Worm (Caenorhabditis elegans) whole organism, L3 larva: ENCODE measurements around the gene srh-250.

Experiments
- R02D3.7 ChIP-seq: fragments of 150-350 bp; optimal IDR thresholded peaks from 2 replicates; lab custom pipeline; 2014; ENCODE audit warnings: missing biosample characterization, missing genetic modification characterization
- aly-2 ChIP-seq: fragments of 150-350 bp; optimal IDR thresholded peaks from 2 replicates; lab custom pipeline; 2014; ENCODE audit warnings: missing biosample characterization, missing genetic modification characterization
- ama-1 ChIP-seq: fragments of 150-350 bp; optimal IDR thresholded peaks from 2 replicates; lab custom pipeline; 2018
- ceh-16 ChIP-seq: sonication (generic microtip); optimal IDR thresholded peaks from 2 replicates; lab custom pipeline; 2017; ENCODE audit warnings: missing biosample characterization, missing genetic modification characterization
- ceh-28 ChIP-seq: fragments of 150-350 bp; optimal IDR thresholded peaks from 2 replicates; lab custom pipeline; 2014; ENCODE audit warnings: missing biosample characterization, missing genetic modification reagents, missing genetic modification characterization
- ceh-9 ChIP-seq: sonication (generic microtip); optimal IDR thresholded peaks from 2 replicates; lab custom pipeline; 2018; ENCODE audit warnings: missing biosample characterization, missing genetic modification characterization
- egl-5 ChIP-seq: fragments of 150-350 bp; optimal IDR thresholded peaks from 2 replicates; lab custom pipeline; 2017; ENCODE audit warnings: missing biosample characterization, missing genetic modification reagents, missing genetic modification characterization, inconsistent platforms
- elt-1 ChIP-seq: fragments of 150-350 bp; optimal IDR thresholded peaks from 2 replicates; lab custom pipeline; 2014; ENCODE audit warnings: missing biosample characterization, missing genetic modification characterization
- elt-2 ChIP-seq: sonication (generic microtip); optimal IDR thresholded peaks from 2 replicates; lab custom pipeline; 2016; ENCODE audit warnings: missing genetic modification reagents, mild to moderate bottlenecking, missing genetic modification characterization, missing compliant biosample characterization
- elt-3 ChIP-seq, 3 experiments: fragments of 150-350 bp in 1 of 3; sonication (generic microtip) in 2 of 3; optimal IDR thresholded peaks; 2 replicates in 2 of 3; 4 replicates in 1 of 3; lab custom pipeline; 2014 to 2017; ENCODE audit warnings: missing biosample characterization in 3 of 3, missing genetic modification characterization in 3 of 3
- fkh-2 ChIP-seq: fragments of 150-350 bp; optimal IDR thresholded peaks from 2 replicates; lab custom pipeline; 2014; ENCODE audit warnings: missing biosample characterization, missing genetic modification reagents, missing genetic modification characterization
- fos-1 ChIP-seq: fragments of 150-350 bp; optimal IDR thresholded peaks from 2 replicates; lab custom pipeline; 2014; ENCODE audit warnings: missing biosample characterization, missing genetic modification characterization
- lin-39 ChIP-seq: fragments of 150-350 bp; optimal IDR thresholded peaks from 2 replicates; lab custom pipeline; 2018; ENCODE audit warnings: missing biosample characterization, missing genetic modification reagents, missing genetic modification characterization
- lsy-12 ChIP-seq: sonication (generic microtip); optimal IDR thresholded peaks from 2 replicates; lab custom pipeline; 2016; ENCODE audit warnings: mild to moderate bottlenecking, missing genetic modification characterization, missing compliant biosample characterization
- mdl-1 ChIP-seq: fragments of 150-350 bp; optimal IDR thresholded peaks from 2 replicates; lab custom pipeline; 2014; ENCODE audit warnings: missing biosample characterization, missing genetic modification characterization
- mml-1 ChIP-seq: fragments of 150-350 bp; sonication (generic microtip); optimal IDR thresholded peaks from 3 replicates; lab custom pipeline; 2014; ENCODE audit warnings: missing biosample characterization, missing genetic modification characterization
- nfya-1 ChIP-seq: sonication (generic microtip); optimal IDR thresholded peaks from 2 replicates; lab custom pipeline; 2017; ENCODE audit warnings: missing genetic modification characterization, mild to moderate bottlenecking, missing compliant biosample characterization, antibody characterized with exemption, moderate library complexity; ENCODE audit not compliant: insufficient read depth
- nhr-237 ChIP-seq: fragments of 150-350 bp; optimal IDR thresholded peaks from 2 replicates; lab custom pipeline; 2014; ENCODE audit warnings: missing biosample characterization, missing genetic modification characterization
- nhr-25 ChIP-seq: sonication (generic microtip); optimal IDR thresholded peaks from 2 replicates; lab custom pipeline; 2017; ENCODE audit warnings: missing biosample characterization, missing genetic modification characterization
- nhr-43 ChIP-seq: sonication (generic microtip); optimal IDR thresholded peaks from 2 replicates; lab custom pipeline; 2016; ENCODE audit warnings: mild to moderate bottlenecking, missing genetic modification characterization, missing compliant biosample characterization; ENCODE audit not compliant: poor library complexity, severe bottlenecking
- nhr-76 ChIP-seq: fragments of 150-350 bp; sonication (generic microtip); optimal IDR thresholded peaks from 5 replicates; lab custom pipeline; 2014; ENCODE audit warnings: missing biosample characterization, missing genetic modification characterization
- nhr-77 ChIP-seq: fragments of 150-350 bp; optimal IDR thresholded peaks from 2 replicates; lab custom pipeline; 2014; ENCODE audit warnings: missing biosample characterization, missing genetic modification characterization
- pqm-1 ChIP-seq: fragments of 150-350 bp; optimal IDR thresholded peaks from 2 replicates; lab custom pipeline; 2017; ENCODE audit warnings: missing biosample characterization, missing genetic modification characterization, inconsistent platforms
- sea-2 ChIP-seq: fragments of 150-350 bp; sonication (generic microtip); optimal IDR thresholded peaks from 4 replicates; lab custom pipeline; 2014; ENCODE audit warnings: missing biosample characterization, missing genetic modification reagents, missing genetic modification characterization
- skn-1 ChIP-seq: fragments of 150-350 bp; optimal IDR thresholded peaks from 2 replicates; lab custom pipeline; 2014; ENCODE audit warnings: missing biosample characterization, missing genetic modification characterization
- snpc-4 ChIP-seq: fragments of 150-350 bp; optimal IDR thresholded peaks from 2 replicates; lab custom pipeline; 2014; ENCODE audit warnings: missing biosample characterization, missing genetic modification characterization
- unc-39 ChIP-seq: sonication (generic microtip); optimal IDR thresholded peaks from 4 replicates; lab custom pipeline; 2017; ENCODE audit warnings: missing biosample characterization, missing genetic modification characterization
- unc-62 ChIP-seq: fragments of 150-350 bp; sonication (generic microtip); optimal IDR thresholded peaks from 4 replicates; lab custom pipeline; 2014; ENCODE audit warnings: missing biosample characterization, missing genetic modification reagents, missing genetic modification characterization
- ztf-11 ChIP-seq: fragments of 150-350 bp; optimal IDR thresholded peaks from 2 replicates; lab custom pipeline; 2014; ENCODE audit warnings: missing biosample characterization, missing genetic modification characterization
- ztf-4 ChIP-seq: fragments of 150-350 bp; optimal IDR thresholded peaks from 2 replicates; lab custom pipeline; 2014; ENCODE audit warnings: missing biosample characterization, missing genetic modification characterization

Gene srh-250

DNA sequence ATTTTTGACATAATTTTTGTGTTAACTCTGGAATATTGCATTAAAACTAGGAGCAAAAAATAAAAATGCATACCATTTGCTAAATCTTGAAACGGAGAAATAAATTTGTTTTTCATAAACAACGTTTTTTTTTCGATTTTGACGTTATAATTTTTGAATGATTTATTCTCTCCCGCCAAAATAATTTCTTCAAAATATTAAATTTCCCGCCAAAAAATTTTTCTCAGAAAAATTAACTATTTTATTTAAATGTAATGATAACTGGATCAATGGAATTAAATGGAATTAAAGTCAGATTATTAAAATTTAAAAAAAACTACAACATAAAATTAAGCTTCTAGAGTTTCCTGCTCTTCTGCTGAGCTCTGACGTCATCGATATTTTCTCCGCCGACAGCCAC lies 1.3 kb upstream of the srh-250 start, which contains the start of gene nep-3:
nep-3 (minus strand) TSS at position 101 of the 400 bp plus-strand sequence.
- no peak for TF ChIP-seq mml-1 (tag; lab: Kevin White, UChicago)
- no peak for TF ChIP-seq R02D3.7 (tag; lab: Kevin White, UChicago)
- no peak for TF ChIP-seq pqm-1
- TF ChIP-seq lsy-12 (tag; lab: Kevin White, UChicago) = no peak
- TF ChIP-seq elt-1 = no peak
- no peak for TF ChIP-seq nhr-43 (tag; lab: Kevin White, UChicago)
- no peak for TF ChIP-seq ceh-16
- no peak for TF ChIP-seq ztf-11 (tag; lab: Kevin White, UChicago)
- no peak for TF ChIP-seq aly-2 (tag; lab: Kevin White, UChicago)

DNA sequence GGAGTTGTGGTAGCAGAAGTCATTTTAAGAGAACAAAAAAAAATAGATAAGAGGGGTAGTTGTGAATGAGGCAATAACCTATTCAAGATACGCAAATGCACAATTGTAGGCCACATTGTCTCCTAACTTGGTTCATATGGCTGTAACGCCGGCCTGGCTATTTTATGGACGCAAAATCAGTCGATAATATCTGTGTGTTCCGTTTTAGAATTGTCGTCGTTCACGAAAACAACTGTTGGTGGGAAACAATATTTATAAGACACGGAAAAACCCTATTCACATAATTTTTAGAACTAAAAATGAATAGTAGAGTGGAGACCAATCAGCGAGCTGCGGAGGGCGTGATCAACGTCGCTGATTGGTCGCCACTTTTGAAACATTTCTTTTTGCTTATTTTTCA lies 556 bp upstream of the srh-250 start, which contains the start of gene sdz-7:
sdz-7 (minus strand) TSS at position 101 of the 400 bp plus-strand sequence.
- TF ChIP-seq pqm-1 = no peak
- TF ChIP-seq lin-39 (tag; lab: Kevin White, UChicago) = no peak
- no peak for TF ChIP-seq ceh-28 (tag; lab: Kevin White, UChicago)
- TF ChIP-seq unc-62 (GFP tag; lab: Kevin White, UChicago) = no peak
- TF ChIP-seq sea-2 (GFP tag; lab: Kevin White, UChicago) = no peak
- no peak for TF ChIP-seq unc-39 (tag; lab: Kevin White, UChicago)
- TF ChIP-seq egl-5 = no peak
- TF ChIP-seq skn-1 (tag; lab: Kevin White, UChicago) = no peak
- TF ChIP-seq ama-1 = no peak
- TF ChIP-seq, all 47 proteins: peak for 0

DNA sequence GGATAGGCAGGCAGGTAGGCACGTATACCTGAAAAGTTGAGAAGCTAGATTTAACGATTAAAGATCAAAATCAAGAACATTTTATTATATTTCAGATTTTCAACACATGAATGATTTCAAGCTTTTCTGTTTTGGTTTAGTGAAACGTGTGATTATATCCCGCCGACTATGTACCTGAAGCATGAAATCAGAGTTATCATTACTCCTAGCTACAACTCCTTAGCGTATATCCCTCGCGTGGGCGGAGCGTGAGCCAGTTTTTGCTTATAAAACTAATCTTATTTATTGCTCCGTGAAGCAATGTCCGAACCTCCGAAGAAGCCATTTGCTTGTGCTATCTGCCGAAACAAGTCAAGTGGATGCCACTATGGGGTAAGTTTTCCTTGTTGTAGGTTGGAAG lies 1.5 kb downstream of the srh-250 start, which contains the start of gene nhr-166:
nhr-166 (plus strand) TSS at position 301 of the 400 bp plus-strand sequence.
- TF ChIP-seq skn-1 (tag; lab: Kevin White, UChicago) (no peak), nhr-77 (tag; lab: Kevin White, UChicago) (no peak), R02D3.7 (tag; lab: Kevin White, UChicago) (no peak), ceh-9 (tag; lab: Kevin White, UChicago) (no peak), mml-1 (tag; lab: Kevin White, UChicago) (no peak), egl-5 (no peak), lsy-12 (tag; lab: Kevin White, UChicago) (no peak), elt-2 (no peak), nhr-76 (tag; lab: Kevin White, UChicago) (no peak), elt-3 (tag; optimal IDR thresholded peaks at IDR 0.05; lab: Kevin White, UChicago) (no peak), ceh-28 (tag; lab: Kevin White, UChicago) (no peak), nhr-25 (tag; lab: Kevin White, UChicago) (no peak), ama-1 (no peak), sea-2 (GFP tag; lab: Kevin White, UChicago) (no peak)
- TF ChIP-seq, all 47 proteins: peak for 0

DNA sequence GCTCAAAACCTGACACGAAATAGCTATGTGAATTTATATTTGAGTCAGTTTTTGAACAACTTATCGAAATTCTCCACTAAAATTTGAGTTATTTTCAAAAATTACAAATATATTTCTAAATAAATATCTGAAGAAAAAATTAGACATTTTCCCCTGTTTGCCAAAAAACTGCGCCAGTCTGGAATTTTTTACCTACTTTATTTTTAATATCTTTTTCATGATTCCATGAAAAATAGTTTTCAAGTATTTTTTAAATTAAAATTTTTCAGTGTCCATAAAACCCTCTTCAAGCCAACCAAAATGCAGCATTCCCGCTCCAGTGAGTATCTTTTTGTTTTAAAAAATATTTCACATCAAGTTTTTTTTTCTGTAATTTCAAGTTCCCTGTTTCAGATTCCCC lies 12.7 kb downstream of the srh-250 start, which contains the start of gene F53C3.8:
F53C3.8 (plus strand) TSS at position 301 of the 400 bp plus-strand sequence.
- no peak for TF ChIP-seq ceh-9 (tag; lab: Kevin White, UChicago)

DNA sequence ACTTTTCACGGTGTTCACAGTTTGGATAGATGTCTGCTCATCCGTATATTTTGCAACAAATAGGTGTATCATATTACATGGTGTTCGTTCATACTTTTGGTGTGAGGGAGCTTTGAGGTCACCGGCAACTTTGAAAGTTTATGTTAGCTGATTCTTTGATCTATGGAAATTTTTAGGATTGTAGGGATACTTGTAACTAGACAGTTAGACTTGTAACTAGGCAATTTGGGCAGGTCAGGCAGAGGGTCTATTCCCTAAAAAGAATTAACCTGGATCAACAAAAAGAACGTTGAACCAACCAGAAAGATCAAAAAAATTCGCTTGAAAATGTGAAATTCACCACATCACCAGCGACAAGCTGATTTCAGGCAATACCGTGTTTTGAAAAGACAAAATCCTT lies 15.5 kb downstream of the srh-250 start:
- no peak for TF ChIP-seq nhr-43 (tag; lab: Kevin White, UChicago)
- no peak for TF ChIP-seq egl-5
- TF ChIP-seq ceh-16 = no peak
- no peak for TF ChIP-seq sea-2 (GFP tag; lab: Kevin White, UChicago)

DNA sequence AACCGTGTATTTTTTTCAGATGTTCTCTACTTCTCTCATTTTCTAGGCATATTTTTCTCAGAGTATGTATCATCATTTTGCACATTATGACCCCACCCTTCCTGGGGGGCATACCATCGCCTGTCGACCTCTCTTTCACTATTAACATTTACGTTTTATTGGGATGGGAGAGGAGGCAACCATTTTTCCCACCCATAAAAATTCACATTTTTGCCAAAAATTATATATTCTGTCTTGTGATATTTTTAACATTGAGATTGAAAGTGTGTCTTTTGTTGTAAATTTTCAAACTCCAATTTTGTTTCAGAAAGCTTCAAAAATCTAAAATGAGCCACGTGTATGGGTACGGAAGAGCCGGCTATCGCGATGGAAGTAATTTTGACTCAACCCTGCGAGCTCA lies 16.3 kb downstream of the srh-250 start, which contains the start of gene F53C3.7:
F53C3.7 (plus strand) TSS at position 301 of the 400 bp plus-strand sequence.
- TF ChIP-seq snpc-4 (tag; lab: Kevin White, UChicago) (no peak), fos-1 (tag; lab: Kevin White, UChicago) (no peak), fkh-2 (tag; lab: Kevin White, UChicago) (no peak), ztf-11 (tag; lab: Kevin White, UChicago) (no peak), mdl-1 (tag; lab: Kevin White, UChicago) (no peak), ztf-4 (tag; lab: Kevin White, UChicago) (no peak), pqm-1 (no peak), nhr-25 (tag; lab: Kevin White, UChicago) (no peak), nfya-1 (no peak), nhr-237 (tag; lab: Kevin White, UChicago) (no peak), lsy-12 (tag; lab: Kevin White, UChicago) (no peak), sea-2 (GFP tag; lab: Kevin White, UChicago) (no peak), ama-1 (no peak)
